Fruit fly (Drosophila melanogaster) whole organism, adult: ENCODE data around the gene CG5704.

ENCODE experiments used
- CG12768 ChIP-seq: fragments of 200-800 bp; sonication (Bioruptor generic); optimal IDR thresholded peaks from 2 replicates; lab custom pipeline; 2017; ENCODE audit warnings: missing biosample characterization, missing genetic modification characterization, mild to moderate bottlenecking, moderate library complexity, missing genetic modification reagents
- CG14711 ChIP-seq: fragments of 200-800 bp; sonication (Bioruptor generic); optimal IDR thresholded peaks from 2 replicates; lab custom pipeline; 2018; ENCODE audit warnings: missing biosample characterization, mild to moderate bottlenecking, missing genetic modification characterization, moderate library complexity
- CG1620 ChIP-seq: fragments of 200-800 bp; sonication (Bioruptor generic); optimal IDR thresholded peaks from 2 replicates; lab custom pipeline; 2016; ENCODE audit warnings: missing biosample characterization, missing genetic modification characterization
- CG33017 ChIP-seq: fragments of 200-800 bp; sonication (Bioruptor generic); optimal IDR thresholded peaks from 2 replicates; lab custom pipeline; 2018; ENCODE audit warnings: missing biosample characterization, mild to moderate bottlenecking, missing genetic modification characterization, moderate library complexity
- CG5204 ChIP-seq: fragments of 200-800 bp; sonication (Bioruptor generic); optimal IDR thresholded peaks from 2 replicates; lab custom pipeline; 2016; ENCODE audit warnings: missing biosample characterization, missing genetic modification characterization
- Crg-1 ChIP-seq: fragments of 200-800 bp; sonication (Bioruptor generic); optimal IDR thresholded peaks from 2 replicates; lab custom pipeline; 2016; ENCODE audit warnings: missing biosample characterization, missing genetic modification characterization
- Hr96 ChIP-seq: fragments of 200-800 bp; sonication (Bioruptor generic); optimal IDR thresholded peaks from 2 replicates; lab custom pipeline; 2016; ENCODE audit warnings: missing biosample characterization, missing genetic modification characterization
- Mnt ChIP-seq: fragments of 200-800 bp; sonication (Bioruptor generic); optimal IDR thresholded peaks from 2 replicates; lab custom pipeline; 2016; ENCODE audit warnings: missing biosample characterization, mild to moderate bottlenecking, missing genetic modification characterization
- cic ChIP-seq: fragments of 200-800 bp; sonication (Bioruptor generic); optimal IDR thresholded peaks from 2 replicates; lab custom pipeline; 2017; ENCODE audit warnings: missing biosample characterization, mild to moderate bottlenecking, missing genetic modification characterization, moderate library complexity
- kay ChIP-seq: fragments of 200-800 bp; sonication (Bioruptor generic); peaks from one replicate; lab custom pipeline; 2016; ENCODE audit warnings: missing biosample characterization, missing genetic modification characterization, borderline replicate concordance
- ovo ChIP-seq: fragments of 200-800 bp; sonication (Bioruptor generic); optimal IDR thresholded peaks from 2 replicates; lab custom pipeline; 2016; ENCODE audit warnings: missing biosample characterization, missing genetic modification characterization
- pad ChIP-seq: fragments of 200-800 bp; sonication (Bioruptor generic); optimal IDR thresholded peaks from 3 replicates; lab custom pipeline; 2017; ENCODE audit warnings: missing biosample characterization, missing genetic modification characterization, mild to moderate bottlenecking, moderate library complexity, missing genetic modification reagents
- tj ChIP-seq: fragments of 200-800 bp; sonication (Bioruptor generic); optimal IDR thresholded peaks from 3 replicates; lab custom pipeline; 2017; ENCODE audit warnings: missing biosample characterization, mild to moderate bottlenecking, missing genetic modification characterization, moderate library complexity

- TF ChIP-seq CG1620 (GFP tag; lab: Kevin White, UChicago) (no peak), pad (no peak), tj (GFP tag; lab: Kevin White, UChicago) (no peak), cic (GFP tag; lab: Kevin White, UChicago) (no peak), CG14711 (tag; lab: Kevin White, UChicago) (no peak), ovo (GFP tag; lab: Kevin White, UChicago) (no peak), CG33017 (tag; lab: Kevin White, UChicago) (no peak), CG5204 (GFP tag; lab: Kevin White, UChicago) (no peak), Mnt (no peak), Hr96 (GFP tag; lab: Kevin White, UChicago) (no peak), Crg-1 (GFP tag; lab: Kevin White, UChicago) (no peak), kay (GFP tag; lab: Kevin White, UChicago) (peak; percentile 32), CG12768 (GFP tag; lab: Kevin White, UChicago) (no peak)
Observed at dm6 chr3L:2157427-2157931, 13.3 kb downstream of the CG5704 start.
